Worm (Caenorhabditis elegans): ENCODE measurements around the gene Y43F8B.29.

The Y43F8B.29 gene

DNA sequence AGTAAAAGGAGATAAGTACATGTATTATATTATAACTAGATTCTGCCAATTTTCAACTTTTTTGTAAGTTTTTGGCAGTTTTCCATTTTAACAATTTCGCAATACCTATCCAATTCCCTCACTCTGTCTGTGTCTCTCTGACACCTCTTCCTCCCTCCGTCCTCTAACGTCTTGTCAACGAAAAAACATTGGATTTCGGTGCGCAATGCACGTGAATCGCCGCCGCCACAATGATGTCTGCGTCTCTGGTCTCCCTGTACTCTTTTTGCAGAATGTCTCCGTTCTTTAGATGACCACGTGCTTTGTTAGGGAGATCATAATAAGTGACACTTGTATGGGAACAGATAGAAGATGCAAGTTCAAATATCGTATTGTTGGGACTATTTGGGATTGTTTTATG is 37.8 kb downstream of the Y43F8B.29 start (continued):
- TF ChIP-seq lin-11 (tag; optimal IDR thresholded peaks at IDR 0.05) = peak; percentile 79
- TF ChIP-seq ZK546.5 (tag; optimal IDR thresholded peaks at IDR 0.05) = no peak
- no peak for TF ChIP-seq dmd-4 (tag; optimal IDR thresholded peaks at IDR 0.05)
- TF ChIP-seq lsy-2 (tag; optimal IDR thresholded peaks at IDR 0.05) = peak; percentile 55 to 89
- peak; percentile 97 for TF ChIP-seq nhr-129 (tag; optimal IDR thresholded peaks at IDR 0.05)
- TF ChIP-seq blmp-1 (tag; optimal IDR thresholded peaks at IDR 0.05; ENCODE audit: insufficient read depth) = peak; percentile 81

ce11 chrV:19531034-19531433 is 39.6 kb downstream of the Y43F8B.29 start:
- TF ChIP-seq sma-9 (GFP tag; optimal IDR thresholded peaks at IDR 0.05) = peak; percentile 20
- TF ChIP-seq sma-9 (tag; optimal IDR thresholded peaks at IDR 0.05) = no peak
- TF ChIP-seq fos-1 (tag; optimal IDR thresholded peaks at IDR 0.05) = no peak
- no peak for TF ChIP-seq peb-1 (tag; optimal IDR thresholded peaks at IDR 0.05)
- TF ChIP-seq lin-13 (GFP tag; optimal IDR thresholded peaks at IDR 0.05) = no peak

- TF ChIP-seq aly-2 (tag; optimal IDR thresholded peaks at IDR 0.05) (no peak), nhr-25 (tag; optimal IDR thresholded peaks at IDR 0.05) (no peak), ztf-4 (tag; optimal IDR thresholded peaks at IDR 0.05) (no peak), unc-39 (tag; optimal IDR thresholded peaks at IDR 0.05) (no peak), mbf-1 (tag; optimal IDR thresholded peaks at IDR 0.05) (no peak), sem-4 (tag; optimal IDR thresholded peaks at IDR 0.05) (no peak), nhr-129 (tag; optimal IDR thresholded peaks at IDR 0.05) (no peak), elt-3 (tag; optimal IDR thresholded peaks at IDR 0.05) (no peak), sma-9 (GFP tag; optimal IDR thresholded peaks at IDR 0.05) (no peak), sma-9 (tag; optimal IDR thresholded peaks at IDR 0.05) (no peak), lsy-2 (tag; optimal IDR thresholded peaks at IDR 0.05) (no peak), nhr-21 (tag; optimal IDR thresholded peaks at IDR 0.05) (no peak), ztf-1 (GFP tag; conservative IDR thresholded peaks at IDR 0.05) (no peak), lin-11 (tag; optimal IDR thresholded peaks at IDR 0.05) (no peak), gmeb-1 (tag; optimal IDR thresholded peaks at IDR 0.05) (no peak), nhr-11 (tag; optimal IDR thresholded peaks at IDR 0.05) (no peak), alr-1 (tag; optimal IDR thresholded peaks at IDR 0.05) (no peak), elt-1 (tag; optimal IDR thresholded peaks at IDR 0.05) (no peak)
Measured at ce11 chrV:19533010-19533409, 41.6 kb downstream of the Y43F8B.29 start, which contains the start of gene Y43F8B.2. TSS of gene Y43F8B.2 (minus strand) at chrV:19533110.

ce11 chrV:19533480-19533879 is 42.1 kb downstream of the Y43F8B.29 start:
- peak; percentile 69 for TF ChIP-seq crh-2 (tag; optimal IDR thresholded peaks at IDR 0.05)
- peak; percentile 40 for TF ChIP-seq sma-3 (GFP tag; optimal IDR thresholded peaks at IDR 0.05)
- peak; percentile 38 for TF ChIP-seq blmp-1 (tag; optimal IDR thresholded peaks at IDR 0.05; ENCODE audit: insufficient read depth)
- TF ChIP-seq fos-1 (tag; optimal IDR thresholded peaks at IDR 0.05) = peak; percentile 75
- no peak for TF ChIP-seq lin-13 (GFP tag; optimal IDR thresholded peaks at IDR 0.05)
- no peak for TF ChIP-seq nhr-237 (tag; optimal IDR thresholded peaks at IDR 0.05)
- no peak for TF ChIP-seq lin-39 (tag; optimal IDR thresholded peaks at IDR 0.05)
- TF ChIP-seq gmeb-1 (tag; optimal IDR thresholded peaks at IDR 0.05) = peak; percentile 53

ce11 chrV:19540916-19541315 is 49.5 kb downstream of the Y43F8B.29 start:
- TF ChIP-seq F13H6.1 (tag; optimal IDR thresholded peaks at IDR 0.05) = no peak
- no peak for TF ChIP-seq unc-62 (GFP tag; optimal IDR thresholded peaks at IDR 0.05)

Measured in whole organism, L2 larva.